Worm (Caenorhabditis elegans) whole organism, L1 larva: ENCODE measurements around the gene Y51H4A.936.
"Not testable (repeated sequence)": the region's sequence is repeated elsewhere in the genome, so short reads cannot be mapped to it uniquely, and the experiment has no call there.

Source experiments
- C04F5.9 ChIP-seq: sonication (generic microtip); optimal IDR thresholded peaks from 2 replicates; lab custom pipeline; 2016; ENCODE audit warnings: missing genetic modification characterization, missing compliant biosample characterization
- C16A3.4 ChIP-seq: fragments of 150-350 bp; optimal IDR thresholded peaks from 2 replicates; lab custom pipeline; 2014; ENCODE audit warnings: missing biosample characterization, missing genetic modification characterization
- C34B4.2 ChIP-seq: sonication (generic microtip); optimal IDR thresholded peaks from 2 replicates; lab custom pipeline; 2017; ENCODE audit warnings: mild to moderate bottlenecking, missing genetic modification characterization, missing compliant biosample characterization
- Y116A8C.19 ChIP-seq: sonication (generic microtip); optimal IDR thresholded peaks from 2 replicates; lab custom pipeline; 2016; ENCODE audit warnings: missing compliant biosample characterization, missing genetic modification characterization, borderline replicate concordance
- aha-1 ChIP-seq: fragments of 150-350 bp; optimal IDR thresholded peaks from 2 replicates; lab custom pipeline; 2014; ENCODE audit warnings: missing biosample characterization, missing genetic modification characterization
- alr-1 ChIP-seq: fragments of 200-800 bp; sonication (Bioruptor generic); optimal IDR thresholded peaks from 2 replicates; lab custom pipeline; 2018; ENCODE audit warnings: borderline replicate concordance, mild to moderate bottlenecking, missing genetic modification characterization, missing compliant biosample characterization
- ama-1 ChIP-seq: fragments of 150-350 bp; optimal IDR thresholded peaks from 2 replicates; lab custom pipeline; 2014
- blmp-1 ChIP-seq: fragments of 150-350 bp; optimal IDR thresholded peaks from 2 replicates; lab custom pipeline; 2014; ENCODE audit warnings: missing biosample characterization, missing genetic modification characterization
- ceh-63 ChIP-seq: fragments of 200-800 bp; sonication (Bioruptor generic); optimal IDR thresholded peaks from 2 replicates; lab custom pipeline; 2018; ENCODE audit warnings: mild to moderate bottlenecking, missing genetic modification characterization, missing compliant biosample characterization
- ceh-8 ChIP-seq: fragments of 200-800 bp; sonication (Bioruptor generic); optimal IDR thresholded peaks from 2 replicates; lab custom pipeline; 2018; ENCODE audit warnings: mild to moderate bottlenecking, missing genetic modification characterization, moderate library complexity, missing compliant biosample characterization
- ceh-82 ChIP-seq, 3 experiments: fragments of 150-350 bp in 1 of 3; sonication (generic microtip) in 2 of 3; optimal IDR thresholded peaks; 2 replicates each; lab custom pipeline; 2014 to 2017; ENCODE audit warnings: missing biosample characterization in 3 of 3, missing genetic modification characterization in 3 of 3
- ceh-88 ChIP-seq: fragments of 200-800 bp; sonication (Bioruptor generic); IDR thresholded peaks from 2 replicates; pipeline ENCODE4 v1.3.6; 2022; ENCODE audit warnings: missing genetic modification characterization, missing compliant biosample characterization
- dpl-1 ChIP-seq, 3 experiments: fragments of 150-350 bp in 2 of 3; sonication (generic microtip) in 1 of 3; optimal IDR thresholded peaks; 2 replicates each; lab custom pipeline; 2014 to 2017; ENCODE audit warnings: missing biosample characterization in 3 of 3, missing genetic modification characterization in 3 of 3, missing genetic modification reagents in 3 of 3
- egl-13 ChIP-seq: sonication (generic microtip); optimal IDR thresholded peaks from 2 replicates; lab custom pipeline; 2016; ENCODE audit warnings: missing genotype, missing genetic modification reagents, missing genetic modification characterization, missing compliant biosample characterization
- ets-5 ChIP-seq: fragments of 200-800 bp; sonication (Bioruptor generic); IDR thresholded peaks from 2 replicates; pipeline ENCODE4 v1.3.6; 2022; ENCODE audit warnings: missing genetic modification characterization, missing compliant biosample characterization
- fkh-4 ChIP-seq: sonication (generic microtip); optimal IDR thresholded peaks from 2 replicates; lab custom pipeline; 2016; ENCODE audit warnings: missing compliant biosample characterization, missing genetic modification characterization, borderline replicate concordance
- hlh-17 ChIP-seq: fragments of 200-800 bp; sonication (Bioruptor generic); optimal IDR thresholded peaks from 2 replicates; lab custom pipeline; 2018; ENCODE audit warnings: missing genetic modification characterization, mild to moderate bottlenecking, missing compliant biosample characterization, moderate library complexity, borderline replicate concordance
- hlh-4 ChIP-seq: sonication (generic microtip); optimal IDR thresholded peaks from 2 replicates; lab custom pipeline; 2016; ENCODE audit warnings: mild to moderate bottlenecking, missing genetic modification characterization, missing compliant biosample characterization
- hpl-2 ChIP-seq: fragments of 150-350 bp; optimal IDR thresholded peaks from 2 replicates; lab custom pipeline; 2014; ENCODE audit warnings: missing biosample characterization, missing genetic modification reagents, missing genetic modification characterization
- irx-1 ChIP-seq: sonication (generic microtip); optimal IDR thresholded peaks from 2 replicates; lab custom pipeline; 2016; ENCODE audit warnings: missing genetic modification characterization, missing compliant biosample characterization
- jun-1 ChIP-seq: fragments of 150-350 bp; optimal IDR thresholded peaks from 2 replicates; lab custom pipeline; 2014; ENCODE audit warnings: missing biosample characterization, missing genetic modification reagents, missing genetic modification characterization
- lir-3 ChIP-seq: sonication (generic microtip); optimal IDR thresholded peaks from 2 replicates; lab custom pipeline; 2016; ENCODE audit warnings: mild to moderate bottlenecking, missing genetic modification characterization, moderate library complexity, missing compliant biosample characterization; ENCODE audit not compliant: poor library complexity
- nhr-11 ChIP-seq: fragments of 150-350 bp; optimal IDR thresholded peaks from 2 replicates; lab custom pipeline; 2014; ENCODE audit warnings: missing biosample characterization, missing genetic modification characterization
- nhr-20 ChIP-seq: sonication (generic microtip); optimal IDR thresholded peaks from 2 replicates; lab custom pipeline; 2016; ENCODE audit warnings: mild to moderate bottlenecking, missing genetic modification characterization, missing compliant biosample characterization
- nhr-47 ChIP-seq: sonication (generic microtip); optimal IDR thresholded peaks from 2 replicates; lab custom pipeline; 2016; ENCODE audit warnings: mild to moderate bottlenecking, missing genetic modification characterization, moderate library complexity, missing compliant biosample characterization
- nhr-71 ChIP-seq: sonication (generic microtip); optimal IDR thresholded peaks from 2 replicates; lab custom pipeline; 2016; ENCODE audit warnings: mild to moderate bottlenecking, missing genetic modification characterization, moderate library complexity, missing compliant biosample characterization
- nhr-76 ChIP-seq: sonication (generic microtip); optimal IDR thresholded peaks from 2 replicates; lab custom pipeline; 2017; ENCODE audit warnings: missing biosample characterization, missing genetic modification characterization
- nhr-77 ChIP-seq: fragments of 150-350 bp; optimal IDR thresholded peaks from 2 replicates; lab custom pipeline; 2014; ENCODE audit warnings: missing biosample characterization, missing genetic modification characterization
- nhr-84 ChIP-seq: sonication (generic microtip); optimal IDR thresholded peaks from 2 replicates; lab custom pipeline; 2017; ENCODE audit warnings: missing biosample characterization, missing genetic modification characterization
- nhr-85 ChIP-seq: sonication (generic microtip); peaks from one replicate; lab custom pipeline; 2016; ENCODE audit warnings: missing genetic modification characterization, inconsistent platforms, missing compliant biosample characterization
- pag-3 ChIP-seq: sonication (generic microtip); optimal IDR thresholded peaks from 2 replicates; lab custom pipeline; 2017; ENCODE audit warnings: missing genetic modification characterization, mild to moderate bottlenecking, missing compliant biosample characterization, antibody characterized with exemption, borderline replicate concordance; ENCODE audit not compliant: insufficient read depth
- pax-3 ChIP-seq: fragments of 200-800 bp; sonication (Bioruptor generic); optimal IDR thresholded peaks from 2 replicates; lab custom pipeline; 2018; ENCODE audit warnings: mild to moderate bottlenecking, missing genetic modification characterization, moderate library complexity, missing compliant biosample characterization
- snpc-4 ChIP-seq: fragments of 150-350 bp; optimal IDR thresholded peaks from 2 replicates; lab custom pipeline; 2014; ENCODE audit warnings: missing biosample characterization, missing genetic modification characterization
- snu-23 ChIP-seq: sonication (generic microtip); optimal IDR thresholded peaks from 2 replicates; lab custom pipeline; 2016; ENCODE audit warnings: missing genetic modification characterization, missing compliant biosample characterization
- tbx-2 ChIP-seq: sonication (generic microtip); optimal IDR thresholded peaks from 2 replicates; lab custom pipeline; 2016; ENCODE audit warnings: missing genetic modification characterization, missing compliant biosample characterization
- tlp-1 ChIP-seq: fragments of 150-350 bp; optimal IDR thresholded peaks from 2 replicates; lab custom pipeline; 2014; ENCODE audit warnings: missing biosample characterization, missing genetic modification characterization
- unc-130 ChIP-seq: fragments of 150-350 bp; optimal IDR thresholded peaks from 2 replicates; lab custom pipeline; 2017; ENCODE audit warnings: missing biosample characterization, missing genetic modification characterization, inconsistent platforms
- unc-62 ChIP-seq: fragments of 150-350 bp; optimal IDR thresholded peaks from 2 replicates; lab custom pipeline; 2014; ENCODE audit warnings: missing biosample characterization, missing genetic modification reagents, missing genetic modification characterization
- unc-86 ChIP-seq: sonication (generic microtip); optimal IDR thresholded peaks from 2 replicates; lab custom pipeline; 2016; ENCODE audit warnings: missing genetic modification characterization, missing compliant biosample characterization
- vab-15 ChIP-seq: sonication (generic microtip); optimal IDR thresholded peaks from 2 replicates; lab custom pipeline; 2017; ENCODE audit warnings: missing genotype, mild to moderate bottlenecking, missing genetic modification characterization, missing compliant biosample characterization
- zag-1 ChIP-seq: fragments of 150-350 bp; optimal IDR thresholded peaks from 2 replicates; lab custom pipeline; 2014; ENCODE audit warnings: missing biosample characterization, missing genetic modification characterization
- zip-4 ChIP-seq: fragments of 200-800 bp; sonication (Bioruptor generic); optimal IDR thresholded peaks from 2 replicates; lab custom pipeline; 2018; ENCODE audit warnings: mild to moderate bottlenecking, missing genetic modification characterization, moderate library complexity, missing compliant biosample characterization
- ztf-11 ChIP-seq, 2 experiments: sonication (generic microtip); optimal IDR thresholded peaks; 2 replicates each; lab custom pipeline; 2016 to 2017; ENCODE audit warnings: missing genetic modification characterization in 2 of 2, missing biosample characterization in 1 of 2, missing compliant biosample characterization in 1 of 2
- ztf-4 ChIP-seq: fragments of 150-350 bp; optimal IDR thresholded peaks from 2 replicates; lab custom pipeline; 2014; ENCODE audit warnings: missing biosample characterization, missing genetic modification characterization

The Y51H4A.936 gene

ce11 chrIV:16645492-16646191, 16.5 kb downstream of the Y51H4A.936 start:
- TF ChIP-seq zip-4: peak; percentile 60
- no peak for TF ChIP-seq nhr-47 (tag; lab: Kevin White, UChicago)

ce11 chrIV:16646192-16646544, 17.0 kb downstream of the Y51H4A.936 start, which contains the start of gene Y51H4A.13:
Gene Y51H4A.13 (minus strand): TSS chrIV:16646373.
- TF ChIP-seq unc-86; tbx-2 (tag; lab: Kevin White, UChicago); C34B4.2 (tag; lab: Kevin White, UChicago): not testable (repeated sequence)

- not testable (repeated sequence) for TF ChIP-seq egl-13, nhr-76, aha-1 (tag; lab: Kevin White, UChicago)
Measured at ce11 chrIV:16655783-16656182, 26.6 kb downstream of the Y51H4A.936 start, which contains the start of gene set-26. Gene set-26 (minus strand): TSS chrIV:16655883.

- TF ChIP-seq lir-3 (tag; lab: Kevin White, UChicago) (peak; percentile 75), nhr-20 (tag; lab: Kevin White, UChicago) (peak; percentile 92), alr-1 (tag; lab: Kevin White, UChicago) (no peak), C34B4.2 (tag; lab: Kevin White, UChicago) (no peak), nhr-11 (tag; lab: Kevin White, UChicago) (peak; percentile 39), snu-23 (GFP tag; lab: Kevin White, UChicago) (peak; percentile 96), ceh-63 (GFP tag; lab: Kevin White, UChicago) (no peak), nhr-84 (tag; lab: Kevin White, UChicago) (no peak), pax-3 (tag; lab: Kevin White, UChicago) (peak; percentile 82), snpc-4 (tag; lab: Kevin White, UChicago) (peak; percentile 74), ceh-8 (GFP tag; lab: Kevin White, UChicago) (peak; percentile 69), dpl-1 (GFP tag; optimal IDR thresholded peaks at IDR 0.05; lab: Kevin White, UChicago) (peak; percentile 87 to 89 (median 88)), jun-1 (tag; lab: Kevin White, UChicago) (peak; percentile 89), unc-62 (GFP tag; lab: Kevin White, UChicago) (no peak), ztf-4 (tag; lab: Kevin White, UChicago) (peak; percentile 71), nhr-85 (peak; percentile 93), ztf-11 (tag; optimal IDR thresholded peaks at IDR 0.05; lab: Kevin White, UChicago) (peak in 1 of 2 experiments; percentile 66), pag-3 (peak; percentile 85), nhr-47 (tag; lab: Kevin White, UChicago) (peak; percentile 93), ceh-88 (GFP tag; lab: Robert Waterston, UW) (peak; percentile 75), unc-86 (peak; percentile 89), blmp-1 (tag; lab: Kevin White, UChicago) (peak; percentile 63), Y116A8C.19 (no peak), vab-15 (tag; lab: Kevin White, UChicago) (peak; percentile 14), C04F5.9 (peak; percentile 82), fkh-4 (peak; percentile 41), nhr-71 (tag; lab: Kevin White, UChicago) (peak; percentile 96), unc-130 (tag; lab: Kevin White, UChicago) (peak; percentile 85), zag-1 (tag; lab: Kevin White, UChicago) (no peak), tlp-1 (tag; lab: Kevin White, UChicago) (no peak), nhr-76 (tag; lab: Kevin White, UChicago) (no peak), ceh-82 (tag; optimal IDR thresholded peaks at IDR 0.05; lab: Kevin White, UChicago) (peak; percentile 93 to 96 (median 94)), hlh-17 (GFP tag; lab: Kevin White, UChicago) (no peak), hpl-2 (GFP tag; lab: Kevin White, UChicago) (peak; percentile 71), ets-5 (GFP tag; lab: Robert Waterston, UW) (no peak), nhr-77 (tag; lab: Kevin White, UChicago) (peak; percentile 89), ama-1 (lab: Kevin White, UChicago) (peak; percentile 50), hlh-4 (no peak), C16A3.4 (tag; lab: Kevin White, UChicago) (peak; percentile 93), irx-1 (peak; percentile 79)
Measured at ce11 chrIV:16656232-16656631, 27.0 kb downstream of the Y51H4A.936 start, which contains the start of gene tsr-2. Gene tsr-2 (plus strand): TSS chrIV:16656613.
